Worm (Caenorhabditis elegans): ENCODE results near the gene Y77E11A.8.

Gene Y77E11A.8

ce11 chrIV:1419795-1420509, 4.9 kb downstream of the Y77E11A.8 start, which contains the start of gene Y77E11A.7 (continued):
- TF ChIP-seq Y75B8A.6 (GFP tag; IDR thresholded peaks at IDR 0.05) (no peak), ceh-44 (GFP tag; IDR thresholded peaks at IDR 0.05) (0 out of 2 replicates have a peak, but pooled peaks have one; percentile 17), egl-43 (GFP tag; IDR thresholded peaks at IDR 0.05) (no peak), nhr-10 (tag; optimal IDR thresholded peaks at IDR 0.05) (no peak), nhr-237 (tag; optimal IDR thresholded peaks at IDR 0.05) (no peak), zfp-3 (GFP tag; conservative IDR thresholded peaks at IDR 0.05) (no peak; the same call in 1 of the 2 replicates)

- TF ChIP-seq egl-43 (GFP tag; IDR thresholded peaks at IDR 0.05), result no peak
- no peak for TF ChIP-seq ama-1 (optimal IDR thresholded peaks at IDR 0.05)
These were observed 14.9 kb downstream of the Y77E11A.8 start, which contains the start of gene rpc-11 for ce11 chrIV:1409941-1410340. Gene rpc-11, minus strand, starts transcription at chrIV:1410041.

ce11 chrIV:1408718-1409117, 16.1 kb downstream of the Y77E11A.8 start:
- TF ChIP-seq ceh-28 (tag; optimal IDR thresholded peaks at IDR 0.05), result peak; percentile 93
- no peak for TF ChIP-seq zip-11 (GFP tag; IDR thresholded peaks at IDR 0.05)
- TF ChIP-seq aha-1 (tag), result peak; percentile 61
- no peak for TF ChIP-seq mxl-2 (GFP tag; conservative IDR thresholded peaks at IDR 0.05)
- no peak for TF ChIP-seq ceh-32 (tag; optimal IDR thresholded peaks at IDR 0.05; ENCODE audit: poor library complexity)
- TF ChIP-seq F44E2.7 (GFP tag; IDR thresholded peaks at IDR 0.05), result 0 out of 2 replicates have a peak, but pooled peaks have one; percentile 42
- no peak for TF ChIP-seq rbr-2 (tag; optimal IDR thresholded peaks at IDR 0.05)
- TF ChIP-seq mes-2 (tag; optimal IDR thresholded peaks at IDR 0.05; ENCODE audit: poor library complexity, severe bottlenecking), result no peak
- no peak for TF ChIP-seq ztf-7 (tag; optimal IDR thresholded peaks at IDR 0.05)

- no peak for TF ChIP-seq hlh-11 (tag; optimal IDR thresholded peaks at IDR 0.05)
- TF ChIP-seq F44E2.7 (GFP tag; IDR thresholded peaks at IDR 0.05), result 0 out of 2 replicates have a peak, but pooled peaks have one; percentile 41
- TF ChIP-seq ceh-28 (tag; optimal IDR thresholded peaks at IDR 0.05), result peak; percentile 82
These were observed 16.7 kb downstream of the Y77E11A.8 start for ce11 chrIV:1408137-1408536.

- TF ChIP-seq dmd-8 (GFP tag; IDR thresholded peaks at IDR 0.05), result no peak
- peak; percentile 68 for TF ChIP-seq ceh-28 (tag; optimal IDR thresholded peaks at IDR 0.05)
These were observed 17.4 kb downstream of the Y77E11A.8 start for ce11 chrIV:1407507-1407906.

ce11 chrIV:1407049-1407448, 17.8 kb downstream of the Y77E11A.8 start:
- TF ChIP-seq zfp-2 (tag; optimal IDR thresholded peaks at IDR 0.05) (no peak), aha-1 (tag) (peak; percentile 94), Y5F2A.4 (GFP tag; optimal IDR thresholded peaks at IDR 0.05) (no peak), mxl-3 (GFP tag; optimal IDR thresholded peaks at IDR 0.05) (no peak), T26A8.4 (GFP tag; IDR thresholded peaks at IDR 0.05) (no peak), lin-38 (GFP tag; IDR thresholded peaks at IDR 0.05) (peak; percentile 11; the same call in 1 of the 2 replicates), unc-39 (tag; optimal IDR thresholded peaks at IDR 0.05) (no peak), zag-1 (tag; optimal IDR thresholded peaks at IDR 0.05) (no peak)

- TF ChIP-seq nhr-28 (tag; optimal IDR thresholded peaks at IDR 0.05) (no peak), ceh-44 (GFP tag; IDR thresholded peaks at IDR 0.05) (no peak), skn-1 (tag; optimal IDR thresholded peaks at IDR 0.05) (no peak), ceh-82 (tag; optimal IDR thresholded peaks at IDR 0.05) (no peak), lin-13 (GFP tag; optimal IDR thresholded peaks at IDR 0.05) (no peak), snpc-1.2 (GFP tag; IDR thresholded peaks at IDR 0.05) (no peak), cey-2 (tag; optimal IDR thresholded peaks at IDR 0.05; ENCODE audit: borderline replicate concordance, insufficient read depth) (no peak), F37D6.2 (tag; optimal IDR thresholded peaks at IDR 0.05) (no peak), dmd-6 (GFP tag; IDR thresholded peaks at IDR 0.05) (no peak), mdt-29 (GFP tag; IDR thresholded peaks at IDR 0.05) (no peak), lin-15B (tag; optimal IDR thresholded peaks at IDR 0.05) (no peak), mes-2 (tag; optimal IDR thresholded peaks at IDR 0.05; ENCODE audit: poor library complexity, severe bottlenecking) (no peak), nhr-25 (tag; optimal IDR thresholded peaks at IDR 0.05; ENCODE audit: borderline replicate concordance, insufficient read depth) (no peak), nhr-6 (tag; optimal IDR thresholded peaks at IDR 0.05) (no peak), hlh-30 (tag; optimal IDR thresholded peaks at IDR 0.05; ENCODE audit: insufficient read depth) (no peak), hmg-1.1 (GFP tag; IDR thresholded peaks at IDR 0.05) (no peak)
These were observed 18.6 kb downstream of the Y77E11A.8 start, which contains the start of gene spp-31 for ce11 chrIV:1406267-1406666. Gene spp-31, plus strand, starts transcription at chrIV:1406567.

All from whole organism, L4 larva.